Fruit fly (Drosophila melanogaster) Kc167 (cell line): ENCODE data around the gene CG32808.

Experiments
- Sin3A ChIP-seq: fragments of >200 bp; optimal IDR thresholded peaks from 2 replicates; lab custom pipeline; 2018; ENCODE audit warnings: missing external identifiers
- h ChIP-seq: fragments of >200 bp; optimal IDR thresholded peaks from 3 replicates; lab custom pipeline; 2018; ENCODE audit warnings: missing external identifiers
- psq ChIP-seq: fragments of >200 bp; optimal IDR thresholded peaks from 2 replicates; lab custom pipeline; 2017; ENCODE audit warnings: missing external identifiers

dm6 chrX:1461544-1461943 is 8.1 kb downstream of the CG32808 start, which contains the start of gene CG14787:
- TF ChIP-seq psq: no peak
- TF ChIP-seq h (lab: Kevin White, UChicago): no peak
- no peak for TF ChIP-seq Sin3A (lab: Kevin White, UChicago)
